Fruit fly (Drosophila melanogaster) whole organism, embryonic: ENCODE measurements around the gene VhaAC45RP.

Source experiments
- Blimp-1 ChIP-seq: fragments of 200-800 bp; sonication (Bioruptor generic); optimal IDR thresholded peaks from 3 replicates; lab custom pipeline; 2018; ENCODE audit warnings: missing biosample characterization, missing genetic modification characterization, mild to moderate bottlenecking, moderate library complexity, missing genetic modification reagents
- CG10321 ChIP-seq: fragments of 200-800 bp; sonication (Bioruptor generic); IDR thresholded peaks from 2 replicates; pipeline ENCODE4 v1.3.6; 2022; ENCODE audit warnings: missing biosample characterization, missing genetic modification characterization
- CG10543 ChIP-seq: fragments of 200-800 bp; sonication (Bioruptor generic); optimal IDR thresholded peaks from 3 replicates; lab custom pipeline; 2017; ENCODE audit warnings: missing biosample characterization, mild to moderate bottlenecking, missing genetic modification characterization, moderate library complexity
- CG10959 ChIP-seq: fragments of 200-800 bp; sonication (Bioruptor generic); IDR thresholded peaks from 2 replicates; pipeline ENCODE4 v1.3.6; 2022; ENCODE audit warnings: missing biosample characterization, missing genetic modification characterization
- CG12659 ChIP-seq: fragments of 200-800 bp; sonication (Bioruptor generic); optimal IDR thresholded peaks from 3 replicates; lab custom pipeline; 2017; ENCODE audit warnings: mild to moderate bottlenecking, missing biosample characterization, missing genetic modification reagents, missing genetic modification characterization
- CG12769 ChIP-seq: fragments of 200-800 bp; sonication (Bioruptor generic); optimal IDR thresholded peaks from 2 replicates; lab custom pipeline; 2019; ENCODE audit warnings: missing biosample characterization, mild to moderate bottlenecking, missing genetic modification characterization, moderate library complexity
- CG13287 ChIP-seq: fragments of 200-800 bp; sonication (Bioruptor generic); IDR thresholded peaks from 2 replicates; pipeline ENCODE4 v1.3.6; 2022; ENCODE audit warnings: missing biosample characterization, missing genetic modification characterization; ENCODE audit not compliant: partially characterized antibody
- CG1832 ChIP-seq: fragments of 200-800 bp; sonication (Bioruptor generic); optimal IDR thresholded peaks from 2 replicates; lab custom pipeline; 2017; ENCODE audit warnings: missing biosample characterization, mild to moderate bottlenecking, missing genetic modification characterization, inconsistent platforms
- CG2199 ChIP-seq: fragments of 200-800 bp; sonication (Bioruptor generic); IDR thresholded peaks from 3 replicates; pipeline ENCODE4 v1.3.6; 2022; ENCODE audit warnings: missing biosample characterization, missing genetic modification characterization
- CG31441 ChIP-seq: fragments of 200-800 bp; sonication (Bioruptor generic); IDR thresholded peaks from 2 replicates; pipeline ENCODE4 v1.3.6; 2022; ENCODE audit warnings: missing biosample characterization, missing genetic modification characterization
- CG3281 ChIP-seq: fragments of 200-800 bp; sonication (Bioruptor generic); optimal IDR thresholded peaks from 3 replicates; lab custom pipeline; 2017; ENCODE audit warnings: missing biosample characterization, mild to moderate bottlenecking, missing genetic modification characterization
- CG33557 ChIP-seq: fragments of 200-800 bp; sonication (Bioruptor generic); optimal IDR thresholded peaks from 2 replicates; lab custom pipeline; 2019; ENCODE audit warnings: missing biosample characterization, mild to moderate bottlenecking, missing genetic modification characterization, moderate library complexity
- CG6175 ChIP-seq: fragments of 200-800 bp; sonication (Bioruptor generic); IDR thresholded peaks from 3 replicates; pipeline ENCODE4 v1.3.6; 2022; ENCODE audit warnings: missing biosample characterization, missing genetic modification characterization
- CG7786 ChIP-seq: fragments of 200-800 bp; sonication (Bioruptor generic); optimal IDR thresholded peaks from 2 replicates; lab custom pipeline; 2016; ENCODE audit warnings: missing biosample characterization, missing genetic modification characterization
- CG7928 ChIP-seq: fragments of 200-800 bp; sonication (Bioruptor generic); optimal IDR thresholded peaks from 2 replicates; lab custom pipeline; 2017; ENCODE audit warnings: missing biosample characterization, mild to moderate bottlenecking, missing genetic modification characterization
- CHES-1-like ChIP-seq: fragments of 200-800 bp; sonication (Bioruptor generic); optimal IDR thresholded peaks from 2 replicates; lab custom pipeline; 2016; ENCODE audit warnings: missing biosample characterization, missing genetic modification characterization
- Doc2 ChIP-seq: fragments of 200-800 bp; sonication (Bioruptor generic); IDR thresholded peaks from 2 replicates; pipeline ENCODE4 v1.3.6; 2022; ENCODE audit warnings: missing biosample characterization, missing genetic modification characterization
- Drgx ChIP-seq: fragments of 200-800 bp; sonication (Bioruptor generic); IDR thresholded peaks from 2 replicates; pipeline ENCODE4 v1.3.6; 2022; ENCODE audit warnings: missing biosample characterization, missing genetic modification characterization
- E2f1 ChIP-seq: fragments of 200-800 bp; sonication (Bioruptor generic); IDR thresholded peaks from 2 replicates; pipeline ENCODE4 v1.3.6; 2022; ENCODE audit warnings: missing biosample characterization, missing genetic modification characterization
- H15 ChIP-seq: fragments of 200-800 bp; sonication (Bioruptor generic); IDR thresholded peaks from 3 replicates; pipeline ENCODE4 v1.3.6; 2022; ENCODE audit warnings: missing biosample characterization, missing genetic modification characterization
- Hr78 ChIP-seq, 2 experiments: fragments of 200-800 bp in 1 of 2; fragments of >200 bp in 1 of 2; sonication (Bioruptor generic) in 1 of 2; optimal IDR thresholded peaks; 2 replicates each; lab custom pipeline; 2017 to 2019; ENCODE audit warnings: missing biosample characterization in 2 of 2, missing genetic modification characterization in 2 of 2, mild to moderate bottlenecking in 1 of 2, moderate library complexity in 1 of 2
- NFAT ChIP-seq: fragments of 200-800 bp; sonication (Bioruptor generic); IDR thresholded peaks from 2 replicates; pipeline ENCODE4 v1.3.6; 2022; ENCODE audit warnings: missing biosample characterization, missing genetic modification characterization
- Nf-YB ChIP-seq: fragments of 200-800 bp; sonication (Bioruptor generic); optimal IDR thresholded peaks from 3 replicates; lab custom pipeline; 2019; ENCODE audit warnings: missing biosample characterization, mild to moderate bottlenecking, missing genetic modification characterization, moderate library complexity
- Oaz ChIP-seq: fragments of 200-800 bp; sonication (Bioruptor generic); IDR thresholded peaks from 2 replicates; pipeline ENCODE4 v1.3.6; 2022; ENCODE audit warnings: missing biosample characterization, missing genetic modification characterization
- PHDP ChIP-seq: fragments of 200-800 bp; sonication (Bioruptor generic); optimal IDR thresholded peaks from 3 replicates; lab custom pipeline; 2018; ENCODE audit warnings: missing biosample characterization, mild to moderate bottlenecking, missing genetic modification characterization, moderate library complexity
- ab ChIP-seq: fragments of 200-800 bp; sonication (Bioruptor generic); optimal IDR thresholded peaks from 2 replicates; lab custom pipeline; 2016; ENCODE audit warnings: missing biosample characterization, missing genetic modification characterization
- ap ChIP-seq: fragments of 200-800 bp; sonication (Bioruptor generic); IDR thresholded peaks from 2 replicates; pipeline ENCODE4 v1.3.6; 2022; ENCODE audit warnings: missing biosample characterization, missing genetic modification characterization
- az2 ChIP-seq: fragments of 200-800 bp; sonication (Bioruptor generic); optimal IDR thresholded peaks from 3 replicates; lab custom pipeline; 2016; ENCODE audit warnings: missing biosample characterization, missing genetic modification characterization
- bbx ChIP-seq: fragments of 200-800 bp; sonication (Bioruptor generic); IDR thresholded peaks from 2 replicates; pipeline ENCODE4 v1.3.6; 2022; ENCODE audit warnings: missing biosample characterization, missing genetic modification characterization; ENCODE audit not compliant: partially characterized antibody
- croc ChIP-seq: fragments of 200-800 bp; sonication (Bioruptor generic); conservative IDR thresholded peaks from 3 replicates; pipeline ENCODE4 v1.3.6; 2022; ENCODE audit warnings: missing biosample characterization, missing genetic modification characterization
- dysf ChIP-seq: fragments of 200-800 bp; sonication (Bioruptor generic); IDR thresholded peaks from 3 replicates; pipeline ENCODE4 v1.3.6; 2022; ENCODE audit warnings: missing biosample characterization, missing genetic modification characterization
- fd64A ChIP-seq: fragments of 200-800 bp; sonication (Bioruptor generic); optimal IDR thresholded peaks from 3 replicates; lab custom pipeline; 2018; ENCODE audit warnings: missing biosample characterization, mild to moderate bottlenecking, missing genetic modification characterization
- gfzf ChIP-seq: fragments of 200-800 bp; sonication (Bioruptor generic); optimal IDR thresholded peaks from 2 replicates; lab custom pipeline; 2016; ENCODE audit warnings: missing biosample characterization, mild to moderate bottlenecking, missing genetic modification characterization, moderate library complexity
- grn ChIP-seq: fragments of 200-800 bp; sonication (Bioruptor generic); optimal IDR thresholded peaks from 3 replicates; lab custom pipeline; 2017; ENCODE audit warnings: missing biosample characterization, missing genetic modification characterization
- gsb-n ChIP-seq: fragments of 200-800 bp; sonication (Bioruptor generic); optimal IDR thresholded peaks from 3 replicates; lab custom pipeline; 2018; ENCODE audit warnings: missing biosample characterization, mild to moderate bottlenecking, missing genetic modification characterization
- insv ChIP-seq, 2 experiments: fragments of 200-800 bp; sonication (Bioruptor generic); optimal IDR thresholded peaks; 3 replicates each; lab custom pipeline; 2016 to 2018; ENCODE audit warnings: missing biosample characterization in 2 of 2, missing genetic modification characterization in 2 of 2
- nau ChIP-seq: fragments of 200-800 bp; sonication (Bioruptor generic); optimal IDR thresholded peaks from 3 replicates; lab custom pipeline; 2017; ENCODE audit warnings: missing biosample characterization, mild to moderate bottlenecking, missing genetic modification characterization, missing genetic modification reagents
- oc ChIP-seq: fragments of 200-800 bp; sonication (Bioruptor generic); optimal IDR thresholded peaks from 2 replicates; lab custom pipeline; 2018; ENCODE audit warnings: missing biosample characterization, mild to moderate bottlenecking, missing genetic modification characterization, moderate library complexity
- otp ChIP-seq: fragments of 200-800 bp; sonication (Bioruptor generic); IDR thresholded peaks from 3 replicates; pipeline ENCODE4, ENCODE4 v1.3.6; 2022; ENCODE audit warnings: missing biosample characterization, missing genetic modification characterization
- pros ChIP-seq: fragments of 200-800 bp; sonication (Bioruptor generic); optimal IDR thresholded peaks from 3 replicates; lab custom pipeline; 2019; ENCODE audit warnings: missing biosample characterization, mild to moderate bottlenecking, missing genetic modification characterization, moderate library complexity
- psq ChIP-seq: fragments of 200-800 bp; sonication (Bioruptor generic); optimal IDR thresholded peaks from 2 replicates; lab custom pipeline; 2017; ENCODE audit warnings: missing biosample characterization, missing genetic modification characterization
- schlank ChIP-seq: fragments of 200-800 bp; sonication (Bioruptor generic); optimal IDR thresholded peaks from 2 replicates; lab custom pipeline; 2018; ENCODE audit warnings: missing biosample characterization, mild to moderate bottlenecking, missing genetic modification characterization
- sens-2 ChIP-seq: fragments of 200-800 bp; sonication (Bioruptor generic); IDR thresholded peaks from 2 replicates; pipeline ENCODE4 v1.3.6; 2022; ENCODE audit warnings: missing biosample characterization, missing genetic modification characterization
- so ChIP-seq: fragments of 200-800 bp; sonication (Bioruptor generic); IDR thresholded peaks from 3 replicates; pipeline ENCODE4 v1.3.6; 2022; ENCODE audit warnings: missing biosample characterization, missing genetic modification characterization
- wek ChIP-seq: fragments of 200-800 bp; sonication (Bioruptor generic); optimal IDR thresholded peaks from 3 replicates; lab custom pipeline; 2018; ENCODE audit warnings: missing biosample characterization, mild to moderate bottlenecking, missing genetic modification characterization, moderate library complexity
- z ChIP-seq: fragments of 200-800 bp; sonication (Bioruptor generic); IDR thresholded peaks from 3 replicates; pipeline ENCODE4 v1.3.6; 2022; ENCODE audit warnings: missing biosample characterization, missing genetic modification characterization

VhaAC45RP gene

dm6 chr3R:30164162-30164561 is 2.1 kb downstream of the VhaAC45RP start (continued):
- TF ChIP-seq CG33557 (no peak), schlank (tag; lab: Kevin White, UChicago) (no peak), CG10321 (GFP tag; lab: Robert Waterston, UW) (no peak), CG10543 (GFP tag; lab: Kevin White, UChicago) (no peak), CHES-1-like (GFP tag; lab: Kevin White, UChicago) (no peak), gsb-n (tag; lab: Kevin White, UChicago) (peak; percentile 3), ab (no peak), insv (GFP tag; optimal IDR thresholded peaks at IDR 0.05; lab: Kevin White, UChicago) (no peak), psq (GFP tag; lab: Kevin White, UChicago) (no peak)
- TF ChIP-seq, all 482 proteins: peak for 107

dm6 chr3R:30163228-30163627 is 3.0 kb downstream of the VhaAC45RP start:
- TF ChIP-seq Nf-YB (GFP tag; lab: Kevin White, UChicago): no peak
- no peak for TF ChIP-seq croc (GFP tag; lab: Robert Waterston, UW)

- peak; percentile 15 for TF ChIP-seq Blimp-1 (GFP tag; lab: Kevin White, UChicago)
- TF ChIP-seq CG12769: peak; percentile 36
- no peak for TF ChIP-seq NFAT (GFP tag; lab: Robert Waterston, UW)
- TF ChIP-seq sens-2: no peak
- no peak for TF ChIP-seq PHDP (tag; lab: Kevin White, UChicago)
- no peak for TF ChIP-seq CG6175 (GFP tag; lab: Robert Waterston, UW)
- no peak for TF ChIP-seq gfzf (GFP tag; lab: Kevin White, UChicago)
- TF ChIP-seq CG12659 (GFP tag; lab: Kevin White, UChicago): no peak
- TF ChIP-seq nau (GFP tag; lab: Kevin White, UChicago): no peak
- TF ChIP-seq Doc2 (GFP tag; lab: Robert Waterston, UW): no peak
- peak; percentile 55 for TF ChIP-seq oc (tag; lab: Kevin White, UChicago)
- TF ChIP-seq Oaz (GFP tag; lab: Robert Waterston, UW): no peak
- no peak for TF ChIP-seq ap (GFP tag; lab: Robert Waterston, UW)
- TF ChIP-seq CG3281 (GFP tag; lab: Kevin White, UChicago): no peak
- TF ChIP-seq wek: no peak
- TF ChIP-seq E2f1 (GFP tag; lab: Robert Waterston, UW): no peak
- no peak for TF ChIP-seq CG10959 (GFP tag; lab: Robert Waterston, UW)
- no peak for TF ChIP-seq CG7786 (GFP tag; lab: Kevin White, UChicago)
- no peak for TF ChIP-seq grn (GFP tag; lab: Kevin White, UChicago)
- no peak for TF ChIP-seq az2 (GFP tag; lab: Kevin White, UChicago)
- 0 out of 3 replicates have a peak, but pooled peaks have one; percentile 44 for TF ChIP-seq so
- 0 out of 3 replicates have a peak, but pooled peaks have one; percentile 11 for TF ChIP-seq dysf (GFP tag; lab: Robert Waterston, UW)
- TF ChIP-seq CG1832 (GFP tag; lab: Kevin White, UChicago): peak; percentile 4
- peak; percentile 72 for TF ChIP-seq Drgx (GFP tag; lab: Robert Waterston, UW)
- TF ChIP-seq CG31441 (GFP tag; lab: Robert Waterston, UW): 0 out of 2 replicates have a peak, but pooled peaks have one; percentile 10
- no peak for TF ChIP-seq H15 (GFP tag; lab: Robert Waterston, UW)
- peak; percentile 11; the same call in 1 of the 2 replicates for TF ChIP-seq CG13287 (GFP tag; lab: Robert Waterston, UW)
- TF ChIP-seq bbx (GFP tag; lab: Robert Waterston, UW): 0 out of 2 replicates have a peak, but pooled peaks have one; percentile 35
- TF ChIP-seq z (GFP tag; lab: Robert Waterston, UW): 0 out of 3 replicates have a peak, but pooled peaks have one; percentile 65
- TF ChIP-seq CG7928: no peak
- 0 out of 3 replicates have a peak, but pooled peaks have one; percentile 3 for TF ChIP-seq otp (GFP tag; lab: Robert Waterston, UW)
- TF ChIP-seq pros (GFP tag; lab: Kevin White, UChicago): peak; percentile 22
- TF ChIP-seq fd64A (GFP tag; lab: Kevin White, UChicago): no peak
- TF ChIP-seq Hr78 (GFP tag; optimal IDR thresholded peaks at IDR 0.05; lab: Kevin White, UChicago): peak in 1 of 2 experiments; percentile 50
- TF ChIP-seq CG2199: peak; percentile 88
Measured at dm6 chr3R:30160312-30160942, 5.8 kb downstream of the VhaAC45RP start, which contains the start of gene CG11498. CG11498 (minus strand) TSS chr3R:30160473.
